Worm (Caenorhabditis elegans): ENCODE results near the gene R74.8.

Gene R74.8

DNA sequence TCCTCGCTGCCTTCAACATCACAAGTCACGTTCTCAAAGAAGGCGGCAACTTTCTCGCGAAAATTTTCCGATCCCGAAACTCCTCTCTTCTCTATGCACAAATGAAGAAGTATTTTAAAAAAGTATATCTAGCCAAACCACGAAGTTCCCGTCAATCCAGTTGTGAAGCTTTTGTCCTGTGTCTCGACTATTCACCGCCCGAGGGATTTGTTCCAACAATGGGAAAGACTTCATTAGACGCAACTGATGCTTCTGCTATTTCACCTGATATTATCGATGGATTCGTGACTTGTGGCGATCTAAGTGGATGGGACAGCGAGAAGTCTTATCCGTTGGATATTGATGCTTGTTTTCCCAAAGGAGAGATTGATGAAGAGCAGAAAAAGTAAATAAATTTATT, 1.1 kb upstream of the R74.8 start:
- TF ChIP-seq ama-1 (optimal IDR thresholded peaks at IDR 0.05) (no peak), tbx-11 (GFP tag; IDR thresholded peaks at IDR 0.05) (no peak), hnd-1 (tag; optimal IDR thresholded peaks at IDR 0.05) (no peak), tra-4 (tag; optimal IDR thresholded peaks at IDR 0.05) (no peak), hmg-4 (GFP tag; optimal IDR thresholded peaks at IDR 0.05) (no peak), hmbx-1 (tag; optimal IDR thresholded peaks at IDR 0.05) (no peak), sea-1 (GFP tag; conservative IDR thresholded peaks at IDR 0.05) (no peak), ceh-13 (GFP tag; optimal IDR thresholded peaks at IDR 0.05) (no peak), B0310.2 (tag; optimal IDR thresholded peaks at IDR 0.05) (no peak), tbx-37 (GFP tag; conservative IDR thresholded peaks at IDR 0.05) (no peak), pes-1 (GFP tag; IDR thresholded peaks at IDR 0.05) (no peak), aly-1 (tag; optimal IDR thresholded peaks at IDR 0.05) (no peak), flt-1 (GFP tag; IDR thresholded peaks at IDR 0.05) (no peak), scrt-1 (GFP tag; IDR thresholded peaks at IDR 0.05) (no peak), ceh-36 (tag; optimal IDR thresholded peaks at IDR 0.05) (no peak)

DNA sequence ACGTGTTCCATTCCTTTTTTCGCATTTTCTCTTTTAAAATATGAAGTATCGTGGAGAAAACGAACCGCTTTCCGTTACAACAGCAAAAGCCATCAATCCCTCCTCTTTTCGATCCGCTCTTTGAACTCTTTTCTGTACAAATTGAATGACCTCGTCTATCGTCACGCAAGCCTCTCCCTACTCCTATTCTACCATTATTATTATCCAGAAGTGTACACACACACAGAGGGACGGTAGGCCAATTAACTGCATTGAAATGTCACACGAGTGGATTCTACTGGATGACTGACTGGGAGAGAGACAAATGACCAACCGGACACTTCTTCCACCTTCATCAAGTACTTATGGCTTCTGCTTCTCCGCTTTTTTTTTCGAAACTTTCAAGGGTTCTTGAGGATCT, 2.1 kb downstream of the R74.8 start:
- no peak for TF ChIP-seq flt-1 (GFP tag; IDR thresholded peaks at IDR 0.05)
- TF ChIP-seq sea-1 (GFP tag; conservative IDR thresholded peaks at IDR 0.05) = no peak
- TF ChIP-seq hmbx-1 (tag; optimal IDR thresholded peaks at IDR 0.05) = no peak
- TF ChIP-seq tbx-11 (GFP tag; IDR thresholded peaks at IDR 0.05) = no peak

DNA sequence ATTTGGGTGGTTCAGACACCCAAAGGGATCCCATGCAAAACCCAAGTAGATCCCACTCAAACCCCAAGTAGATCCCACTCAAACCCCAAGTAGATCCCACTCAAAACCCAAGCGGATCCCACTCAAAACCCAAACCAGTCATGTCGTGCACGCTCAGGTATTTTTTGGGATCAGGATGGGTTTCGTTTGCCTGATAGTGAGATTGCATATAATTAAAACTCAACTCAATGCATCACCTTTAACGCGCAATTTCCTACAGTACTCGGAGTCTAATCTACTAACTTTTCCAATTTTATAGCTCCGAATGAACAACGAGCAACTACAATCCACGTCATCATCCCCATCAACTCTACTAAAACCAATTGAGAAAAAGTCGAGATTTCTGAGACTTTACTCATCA, 3.1 kb downstream of the R74.8 start, which contains the start of gene phlp-2:
phlp-2 (plus strand) TSS at position 301 of the 400 bp plus-strand sequence.
- no peak for TF ChIP-seq scrt-1 (GFP tag; IDR thresholded peaks at IDR 0.05)
- no peak for TF ChIP-seq pes-1 (GFP tag; IDR thresholded peaks at IDR 0.05)
- TF ChIP-seq F13C5.2 (tag; optimal IDR thresholded peaks at IDR 0.05) = no peak
- no peak for TF ChIP-seq hmbx-1 (tag; optimal IDR thresholded peaks at IDR 0.05)
- TF ChIP-seq ceh-36 (tag; optimal IDR thresholded peaks at IDR 0.05) = no peak
- no peak for TF ChIP-seq hmg-4 (GFP tag; optimal IDR thresholded peaks at IDR 0.05)
- TF ChIP-seq ceh-13 (GFP tag; optimal IDR thresholded peaks at IDR 0.05) = no peak
- no peak for TF ChIP-seq ama-1 (optimal IDR thresholded peaks at IDR 0.05)
- no peak for TF ChIP-seq aly-1 (tag; optimal IDR thresholded peaks at IDR 0.05)
- TF ChIP-seq flt-1 (GFP tag; IDR thresholded peaks at IDR 0.05) = no peak
- no peak for TF ChIP-seq B0310.2 (tag; optimal IDR thresholded peaks at IDR 0.05)
- no peak for TF ChIP-seq ets-7 (tag; optimal IDR thresholded peaks at IDR 0.05)
- no peak for TF ChIP-seq hnd-1 (tag; optimal IDR thresholded peaks at IDR 0.05)
- no peak for TF ChIP-seq tra-4 (tag; optimal IDR thresholded peaks at IDR 0.05)
- no peak for TF ChIP-seq tbx-37 (GFP tag; conservative IDR thresholded peaks at IDR 0.05)
- no peak for TF ChIP-seq sea-1 (GFP tag; conservative IDR thresholded peaks at IDR 0.05)
- no peak for TF ChIP-seq tbx-11 (GFP tag; IDR thresholded peaks at IDR 0.05)

DNA sequence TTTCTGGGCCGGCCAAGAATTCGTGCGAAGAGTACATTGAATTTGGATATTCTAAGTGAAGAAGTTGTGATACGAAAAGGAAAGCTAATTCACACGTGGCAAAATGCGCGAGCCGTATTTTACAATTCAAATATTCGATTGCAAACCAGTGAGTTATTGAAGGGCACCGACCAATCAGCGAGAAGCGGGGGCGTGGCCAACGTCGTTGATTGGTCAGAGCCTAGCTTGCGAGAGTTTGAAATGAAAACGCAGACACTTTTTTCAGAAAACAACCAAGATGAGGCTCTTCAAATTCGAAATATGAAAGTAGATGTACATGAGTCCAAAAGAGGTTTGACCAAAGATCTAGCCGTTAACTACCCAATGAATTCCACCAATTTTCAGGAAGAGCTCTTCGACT, 4.6 kb downstream of the R74.8 start:
- TF ChIP-seq ceh-13 (GFP tag; optimal IDR thresholded peaks at IDR 0.05) (no peak), hmbx-1 (tag; optimal IDR thresholded peaks at IDR 0.05) (no peak), pes-1 (GFP tag; IDR thresholded peaks at IDR 0.05) (no peak), ama-1 (optimal IDR thresholded peaks at IDR 0.05) (no peak), tbx-11 (GFP tag; IDR thresholded peaks at IDR 0.05) (no peak), scrt-1 (GFP tag; IDR thresholded peaks at IDR 0.05) (no peak), tra-4 (tag; optimal IDR thresholded peaks at IDR 0.05) (no peak), F13C5.2 (tag; optimal IDR thresholded peaks at IDR 0.05) (no peak), ceh-36 (tag; optimal IDR thresholded peaks at IDR 0.05) (no peak), tbx-37 (GFP tag; conservative IDR thresholded peaks at IDR 0.05) (no peak), sea-1 (GFP tag; conservative IDR thresholded peaks at IDR 0.05) (no peak), hnd-1 (tag; optimal IDR thresholded peaks at IDR 0.05) (no peak), ets-7 (tag; optimal IDR thresholded peaks at IDR 0.05) (no peak), aly-1 (tag; optimal IDR thresholded peaks at IDR 0.05) (no peak), flt-1 (GFP tag; IDR thresholded peaks at IDR 0.05) (no peak), B0310.2 (tag; optimal IDR thresholded peaks at IDR 0.05) (no peak), hmg-4 (GFP tag; optimal IDR thresholded peaks at IDR 0.05) (no peak)

DNA sequence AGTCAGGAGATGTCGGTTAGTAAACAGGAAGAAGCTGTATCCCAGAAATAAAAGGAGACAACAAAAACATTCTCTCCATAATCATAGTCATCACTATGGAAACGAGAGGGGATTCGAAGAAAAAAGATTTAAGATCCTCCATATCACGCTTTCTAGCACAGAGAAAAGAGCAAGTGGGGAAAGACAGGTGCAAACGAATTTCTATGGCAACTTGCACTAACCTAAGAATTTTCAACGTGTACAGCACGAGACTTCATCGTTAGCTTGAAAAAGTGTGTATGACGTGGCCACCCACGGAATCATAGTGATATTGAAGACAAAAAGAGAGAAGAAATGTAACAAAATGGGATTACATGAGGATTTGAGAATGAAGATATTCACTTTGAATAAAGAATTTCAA, 14.8 kb downstream of the R74.8 start:
- TF ChIP-seq tbx-11 (GFP tag; IDR thresholded peaks at IDR 0.05) = no peak
- no peak for TF ChIP-seq B0310.2 (tag; optimal IDR thresholded peaks at IDR 0.05)
- TF ChIP-seq hmbx-1 (tag; optimal IDR thresholded peaks at IDR 0.05) = no peak
- no peak for TF ChIP-seq aly-1 (tag; optimal IDR thresholded peaks at IDR 0.05)
- no peak for TF ChIP-seq sea-1 (GFP tag; conservative IDR thresholded peaks at IDR 0.05)
- no peak for TF ChIP-seq ceh-13 (GFP tag; optimal IDR thresholded peaks at IDR 0.05)
- TF ChIP-seq tbx-37 (GFP tag; conservative IDR thresholded peaks at IDR 0.05) = no peak
- TF ChIP-seq scrt-1 (GFP tag; IDR thresholded peaks at IDR 0.05) = no peak
- no peak for TF ChIP-seq hnd-1 (tag; optimal IDR thresholded peaks at IDR 0.05)
- no peak for TF ChIP-seq hmg-4 (GFP tag; optimal IDR thresholded peaks at IDR 0.05)

DNA sequence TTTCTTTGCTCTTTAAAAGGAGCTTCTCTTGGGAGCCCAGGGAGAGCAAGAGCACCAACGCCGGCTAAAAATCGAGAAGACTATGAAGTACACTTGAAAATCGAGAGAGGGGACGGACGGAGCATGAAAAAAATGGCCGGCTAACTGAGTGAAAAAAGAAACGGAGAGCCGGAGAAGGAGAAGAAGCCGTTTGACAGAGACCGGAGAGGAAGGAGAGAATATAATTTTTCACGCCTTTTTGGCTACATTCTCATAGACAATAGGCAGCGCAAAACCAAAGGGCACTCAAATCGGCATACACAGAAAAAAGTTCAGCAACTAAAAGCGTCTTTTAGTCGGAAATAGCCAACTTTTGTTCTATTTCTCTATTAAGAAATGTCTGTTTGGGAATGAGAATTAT, 15.4 kb downstream of the R74.8 start:
- TF ChIP-seq pes-1 (GFP tag; IDR thresholded peaks at IDR 0.05) (no peak), ceh-36 (tag; optimal IDR thresholded peaks at IDR 0.05) (no peak), scrt-1 (GFP tag; IDR thresholded peaks at IDR 0.05) (no peak), ama-1 (optimal IDR thresholded peaks at IDR 0.05) (no peak), ceh-13 (GFP tag; optimal IDR thresholded peaks at IDR 0.05) (no peak), B0310.2 (tag; optimal IDR thresholded peaks at IDR 0.05) (no peak), tra-4 (tag; optimal IDR thresholded peaks at IDR 0.05) (no peak)

DNA sequence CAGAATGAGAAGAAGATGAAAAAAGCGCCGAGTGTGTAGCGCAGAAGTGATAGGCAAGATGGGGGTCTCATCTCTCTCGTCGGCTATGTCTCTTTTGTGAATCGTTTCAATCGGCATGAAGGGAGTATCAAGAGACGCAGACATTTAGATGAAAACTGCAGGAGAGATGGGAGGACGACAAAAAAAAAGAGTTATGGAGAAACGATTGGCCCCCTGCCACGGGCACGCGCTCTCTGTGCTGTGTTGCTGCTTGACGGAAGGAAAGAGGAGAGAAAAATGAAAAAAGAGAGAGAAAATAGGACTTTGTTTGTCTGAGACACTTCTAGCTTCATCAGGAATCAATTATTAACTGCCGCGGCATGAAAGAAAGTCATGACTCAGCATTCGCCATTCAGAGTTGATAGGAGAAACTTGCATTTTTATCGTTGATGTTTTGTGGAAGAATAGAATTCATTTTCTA, 17.6 kb downstream of the R74.8 start:
- TF ChIP-seq pes-1 (GFP tag; IDR thresholded peaks at IDR 0.05) (no peak), F13C5.2 (tag; optimal IDR thresholded peaks at IDR 0.05) (peak; percentile 42), hmg-4 (GFP tag; optimal IDR thresholded peaks at IDR 0.05) (peak; percentile 70)

DNA sequence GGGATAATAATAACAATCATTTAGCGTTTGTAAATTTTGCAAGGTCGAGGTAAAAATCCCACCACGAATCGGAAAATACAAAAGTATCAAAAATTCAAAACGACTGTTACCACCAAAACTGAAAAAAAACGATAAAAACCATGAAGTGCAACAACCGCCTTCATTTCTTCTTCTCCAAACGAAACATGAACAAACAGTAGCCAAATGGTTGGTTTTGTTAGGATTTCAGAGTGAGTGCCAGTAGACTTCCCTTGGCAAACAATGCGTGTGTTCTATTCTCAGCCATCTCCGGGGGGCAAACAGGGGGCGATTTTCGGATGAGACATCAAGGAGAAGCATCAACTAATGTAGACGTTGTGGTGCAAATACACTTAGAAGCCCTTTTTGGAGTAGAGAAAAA, 18.6 kb downstream of the R74.8 start:
- TF ChIP-seq hmg-4 (GFP tag; optimal IDR thresholded peaks at IDR 0.05) (no peak), scrt-1 (GFP tag; IDR thresholded peaks at IDR 0.05) (no peak), tbx-11 (GFP tag; IDR thresholded peaks at IDR 0.05) (no peak), pes-1 (GFP tag; IDR thresholded peaks at IDR 0.05) (no peak), hnd-1 (tag; optimal IDR thresholded peaks at IDR 0.05) (no peak), tra-4 (tag; optimal IDR thresholded peaks at IDR 0.05) (no peak), flt-1 (GFP tag; IDR thresholded peaks at IDR 0.05) (no peak), sea-1 (GFP tag; conservative IDR thresholded peaks at IDR 0.05) (no peak)

All from whole organism, early embryonic.